Fruit fly (Drosophila melanogaster) whole organism, pupa: ENCODE results near the gene CG31683.
A peak's percentile ranks its signal among the peaks of the same experiment; 100 is the strongest.
"Not testable (repeated sequence)": the region's sequence is repeated elsewhere in the genome, so short reads cannot be mapped to it uniquely, and the experiment has no call there.

Experiments used
- CG10348 ChIP-seq: fragments of 200-800 bp; sonication (Bioruptor generic); IDR thresholded peaks from 2 replicates; pipeline ENCODE4 v1.3.6; 2022; ENCODE audit warnings: missing biosample characterization, missing genetic modification characterization
- CG12605 ChIP-seq: fragments of 200-800 bp; sonication (Bioruptor generic); IDR thresholded peaks from 2 replicates; pipeline ENCODE4 v1.3.6; 2022; ENCODE audit warnings: missing biosample characterization, missing genetic modification characterization
- CG13204 ChIP-seq: fragments of 200-800 bp; sonication (Bioruptor generic); optimal IDR thresholded peaks from 2 replicates; lab custom pipeline; 2018; ENCODE audit warnings: missing biosample characterization, mild to moderate bottlenecking, missing genetic modification characterization, moderate library complexity
- CG14655 ChIP-seq: fragments of 200-800 bp; sonication (Bioruptor generic); optimal IDR thresholded peaks from 3 replicates; lab custom pipeline; 2017; ENCODE audit warnings: mild to moderate bottlenecking, missing biosample characterization, missing genetic modification reagents, missing genetic modification characterization
- CG15710 ChIP-seq: fragments of 200-800 bp; sonication (Bioruptor generic); optimal IDR thresholded peaks from 2 replicates; lab custom pipeline; 2018; ENCODE audit warnings: missing biosample characterization, mild to moderate bottlenecking, missing genetic modification characterization, moderate library complexity
- CG17806 ChIP-seq: fragments of 200-800 bp; sonication (Bioruptor generic); optimal IDR thresholded peaks from 2 replicates; lab custom pipeline; 2018; ENCODE audit warnings: missing biosample characterization, mild to moderate bottlenecking, missing genetic modification characterization, moderate library complexity
- CG32121 ChIP-seq: fragments of 200-800 bp; sonication (Bioruptor generic); IDR thresholded peaks from 2 replicates; pipeline ENCODE4 v1.3.6; 2022; ENCODE audit warnings: missing biosample characterization, missing genetic modification characterization
- CG34367 ChIP-seq: fragments of 200-800 bp; sonication (Bioruptor generic); optimal IDR thresholded peaks from 2 replicates; lab custom pipeline; 2018; ENCODE audit warnings: missing biosample characterization, mild to moderate bottlenecking, missing genetic modification characterization
- CG4496 ChIP-seq: fragments of 200-800 bp; sonication (Bioruptor generic); IDR thresholded peaks from 3 replicates; pipeline ENCODE4 v1.3.6; 2022; ENCODE audit warnings: missing biosample characterization, missing genetic modification characterization
- CG8159 ChIP-seq: fragments of 200-800 bp; sonication (Bioruptor generic); optimal IDR thresholded peaks from 3 replicates; lab custom pipeline; 2018; ENCODE audit warnings: missing biosample characterization, mild to moderate bottlenecking, missing genetic modification characterization, moderate library complexity
- CG8301 ChIP-seq: fragments of 200-800 bp; sonication (Bioruptor generic); optimal IDR thresholded peaks from 2 replicates; lab custom pipeline; 2018; ENCODE audit warnings: missing biosample characterization, mild to moderate bottlenecking, missing genetic modification characterization
- CG9948 ChIP-seq: fragments of 200-800 bp; sonication (Bioruptor generic); optimal IDR thresholded peaks from 2 replicates; lab custom pipeline; 2018; ENCODE audit warnings: missing biosample characterization, mild to moderate bottlenecking, missing genetic modification characterization, moderate library complexity
- D1 ChIP-seq: fragments of 200-800 bp; sonication (Bioruptor generic); optimal IDR thresholded peaks from 2 replicates; lab custom pipeline; 2018; ENCODE audit warnings: missing biosample characterization, mild to moderate bottlenecking, missing genetic modification characterization, moderate library complexity
- EcR ChIP-seq: fragments of 200-800 bp; sonication (Bioruptor generic); optimal IDR thresholded peaks from 3 replicates; lab custom pipeline; 2019; ENCODE audit warnings: missing biosample characterization, missing genetic modification characterization, mild to moderate bottlenecking, moderate library complexity, missing genetic modification reagents
- Ets98B ChIP-seq: fragments of 200-800 bp; sonication (Bioruptor generic); IDR thresholded peaks from 2 replicates; pipeline ENCODE4 v1.3.6; 2022; ENCODE audit warnings: missing biosample characterization, missing genetic modification characterization
- Pif1A ChIP-seq: fragments of 200-800 bp; sonication (Bioruptor generic); optimal IDR thresholded peaks from 3 replicates; lab custom pipeline; 2016; ENCODE audit warnings: missing biosample characterization, missing genetic modification characterization
- Pif1B ChIP-seq: fragments of 200-800 bp; sonication (Bioruptor generic); optimal IDR thresholded peaks from 3 replicates; lab custom pipeline; 2016; ENCODE audit warnings: missing biosample characterization, missing genetic modification characterization
- Snoo ChIP-seq: fragments of 200-800 bp; sonication (Bioruptor generic); optimal IDR thresholded peaks from 3 replicates; lab custom pipeline; 2017; ENCODE audit warnings: missing biosample characterization, mild to moderate bottlenecking, missing genetic modification characterization, inconsistent platforms
- fd96Ca ChIP-seq: fragments of 200-800 bp; sonication (Bioruptor generic); IDR thresholded peaks from 3 replicates; pipeline ENCODE4 v1.3.6; 2022; ENCODE audit warnings: missing biosample characterization, missing genetic modification characterization
- gl ChIP-seq: fragments of 200-800 bp; sonication (Bioruptor generic); optimal IDR thresholded peaks from 2 replicates; lab custom pipeline; 2018; ENCODE audit warnings: missing biosample characterization, mild to moderate bottlenecking, missing genetic modification characterization
- rn ChIP-seq: fragments of 200-800 bp; sonication (Bioruptor generic); IDR thresholded peaks from 2 replicates; pipeline ENCODE4 v1.3.6; 2022; ENCODE audit warnings: missing biosample characterization, missing genetic modification characterization

The CG31683 gene

dm6 chr2L:20449864-20450263 lies at the start of gene CG31683, which contains the start of gene CG31687:
TSS of gene CG31683 (minus strand) at chr2L:20449964.
TSS of gene CG31687 (plus strand) at chr2L:20450225.
- not testable (repeated sequence) for TF ChIP-seq Snoo (tag; lab: Kevin White, UChicago); Pif1B; gl (tag; lab: Kevin White, UChicago)

dm6 chr2L:20494423-20495052 lies 44.8 kb upstream of the CG31683 start, which contains the start of gene CG34007:
TSS of gene CG34007 (plus strand) at chr2L:20495030.
- TF ChIP-seq CG10348 (GFP tag; lab: Robert Waterston, UW): no peak
- TF ChIP-seq CG8301 (tag; lab: Kevin White, UChicago): peak; percentile 47
- TF ChIP-seq CG34367 (tag; lab: Kevin White, UChicago): no peak
- peak; percentile 18; the same call in 1 of the 2 replicates for TF ChIP-seq Ets98B (GFP tag; lab: Robert Waterston, UW)
- TF ChIP-seq fd96Ca: no peak
- TF ChIP-seq Snoo (tag; lab: Kevin White, UChicago): no peak
- no peak for TF ChIP-seq Pif1B
- TF ChIP-seq CG14655: peak; percentile 69
- TF ChIP-seq D1 (tag; lab: Kevin White, UChicago): no peak
- TF ChIP-seq rn (GFP tag; lab: Robert Waterston, UW): no peak
- no peak for TF ChIP-seq EcR (GFP tag; lab: Kevin White, UChicago)
- no peak for TF ChIP-seq CG13204 (GFP tag; lab: Kevin White, UChicago)
- peak; percentile 23 for TF ChIP-seq CG8159 (tag; lab: Kevin White, UChicago)
- TF ChIP-seq CG32121 (GFP tag; lab: Robert Waterston, UW): no peak
- peak; percentile 29 for TF ChIP-seq CG15710 (tag; lab: Kevin White, UChicago)
- no peak for TF ChIP-seq gl (tag; lab: Kevin White, UChicago)
- peak; percentile 25 for TF ChIP-seq CG9948 (tag; lab: Kevin White, UChicago)
- TF ChIP-seq Pif1A: no peak
- no peak for TF ChIP-seq CG4496 (GFP tag; lab: Robert Waterston, UW)
- TF ChIP-seq CG17806 (tag; lab: Kevin White, UChicago): no peak
- TF ChIP-seq CG12605: no peak
- TF ChIP-seq, all 21 proteins: peak for 6

- TF ChIP-seq CG17806 (tag; lab: Kevin White, UChicago) (no peak), CG4496 (GFP tag; lab: Robert Waterston, UW) (0 out of 3 replicates have a peak, but pooled peaks have one; percentile 53), CG32121 (GFP tag; lab: Robert Waterston, UW) (0 out of 2 replicates have a peak, but pooled peaks have one; percentile 31)
Observed at dm6 chr2L:20488128-20488527, 38.4 kb upstream of the CG31683 start.

DNA sequence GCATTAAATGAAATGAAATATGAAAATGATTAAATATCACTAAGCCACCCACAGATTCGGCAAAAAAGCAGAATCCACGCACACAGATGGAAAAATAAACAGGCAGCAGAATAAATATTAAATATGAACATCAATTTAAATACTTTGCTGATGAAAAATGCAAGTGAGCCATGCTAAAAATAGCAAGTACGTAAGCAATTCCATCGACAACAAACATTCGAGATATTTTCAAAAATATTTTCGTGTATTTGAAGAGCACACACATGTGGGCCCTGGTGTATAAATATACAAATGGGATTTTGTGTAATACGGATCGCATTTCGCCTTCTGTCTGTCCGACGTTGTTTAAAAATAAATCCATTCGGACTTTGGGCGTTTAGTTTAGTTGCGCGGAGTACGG lies 38.0 kb upstream of the CG31683 start:
- no peak for TF ChIP-seq CG9948 (tag; lab: Kevin White, UChicago)
- no peak for TF ChIP-seq Pif1B
- no peak for TF ChIP-seq CG17806 (tag; lab: Kevin White, UChicago)
- TF ChIP-seq gl (tag; lab: Kevin White, UChicago): no peak
- TF ChIP-seq CG4496 (GFP tag; lab: Robert Waterston, UW): no peak
- no peak for TF ChIP-seq Snoo (tag; lab: Kevin White, UChicago)
- TF ChIP-seq rn (GFP tag; lab: Robert Waterston, UW): no peak
- TF ChIP-seq CG8301 (tag; lab: Kevin White, UChicago): no peak

DNA sequence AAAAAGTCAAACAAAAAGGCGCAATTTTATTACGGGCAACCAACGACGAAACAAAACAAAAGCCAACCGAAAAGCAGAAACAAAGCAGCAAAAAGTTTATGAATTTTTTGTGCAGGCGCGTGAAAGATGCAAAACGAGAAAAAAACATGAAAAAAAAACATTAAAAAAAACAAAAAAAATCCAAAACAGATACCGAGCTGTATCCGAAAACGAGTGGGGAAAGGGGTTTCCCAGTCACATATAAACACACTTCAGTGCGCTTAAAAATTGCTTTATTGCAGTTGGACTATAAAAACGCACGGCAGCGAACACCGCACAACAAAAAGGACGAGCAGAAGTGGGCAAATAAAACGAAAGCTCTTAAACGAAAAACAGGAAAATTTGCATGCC lies 37.0 kb upstream of the CG31683 start:
- TF ChIP-seq CG8159 (tag; lab: Kevin White, UChicago): peak; percentile 42
- TF ChIP-seq gl (tag; lab: Kevin White, UChicago): peak; percentile 11
- TF ChIP-seq rn (GFP tag; lab: Robert Waterston, UW): no peak
- TF ChIP-seq CG32121 (GFP tag; lab: Robert Waterston, UW): no peak
- no peak for TF ChIP-seq CG4496 (GFP tag; lab: Robert Waterston, UW)
- no peak for TF ChIP-seq CG13204 (GFP tag; lab: Kevin White, UChicago)
- no peak for TF ChIP-seq CG17806 (tag; lab: Kevin White, UChicago)
- TF ChIP-seq Pif1A: no peak
- no peak for TF ChIP-seq CG9948 (tag; lab: Kevin White, UChicago)
- TF ChIP-seq CG14655: no peak
- TF ChIP-seq CG10348 (GFP tag; lab: Robert Waterston, UW): no peak
- TF ChIP-seq EcR (GFP tag; lab: Kevin White, UChicago): no peak
- peak; percentile 35 for TF ChIP-seq CG15710 (tag; lab: Kevin White, UChicago)

dm6 chr2L:20486050-20486751 lies 36.4 kb upstream of the CG31683 start:
- TF ChIP-seq CG9948 (tag; lab: Kevin White, UChicago) (no peak), Snoo (tag; lab: Kevin White, UChicago) (no peak), CG14655 (no peak), CG10348 (GFP tag; lab: Robert Waterston, UW) (no peak), CG15710 (tag; lab: Kevin White, UChicago) (no peak), CG12605 (no peak), Pif1B (no peak), Ets98B (GFP tag; lab: Robert Waterston, UW) (no peak), Pif1A (no peak), CG17806 (tag; lab: Kevin White, UChicago) (no peak), gl (tag; lab: Kevin White, UChicago) (no peak), CG4496 (GFP tag; lab: Robert Waterston, UW) (no peak), CG8301 (tag; lab: Kevin White, UChicago) (no peak), CG34367 (tag; lab: Kevin White, UChicago) (no peak), CG13204 (GFP tag; lab: Kevin White, UChicago) (no peak), fd96Ca (no peak), rn (GFP tag; lab: Robert Waterston, UW) (no peak), CG32121 (GFP tag; lab: Robert Waterston, UW) (no peak), CG8159 (tag; lab: Kevin White, UChicago) (no peak)
